Fruit fly (Drosophila melanogaster) whole organism, embryonic: ENCODE measurements around the gene Vps39.

Source experiments
- Awh ChIP-seq: fragments of 200-800 bp; sonication (Bioruptor generic); IDR thresholded peaks from 2 replicates; pipeline ENCODE4, ENCODE4 v1.3.6; 2022; ENCODE audit warnings: missing biosample characterization, missing genetic modification characterization
- B-H2 ChIP-seq: fragments of 200-800 bp; sonication (Bioruptor generic); optimal IDR thresholded peaks from 2 replicates; lab custom pipeline; 2018; ENCODE audit warnings: missing biosample characterization, mild to moderate bottlenecking, missing genetic modification characterization
- BtbVII ChIP-seq: fragments of 200-800 bp; sonication (Bioruptor generic); optimal IDR thresholded peaks from 3 replicates; lab custom pipeline; 2017; ENCODE audit warnings: missing biosample characterization, mild to moderate bottlenecking, missing genetic modification characterization
- CG11504 ChIP-seq: fragments of 200-800 bp; sonication (Bioruptor generic); optimal IDR thresholded peaks from 3 replicates; lab custom pipeline; 2019; ENCODE audit warnings: missing biosample characterization, mild to moderate bottlenecking, missing genetic modification characterization, moderate library complexity
- CG11723 ChIP-seq: fragments of 200-800 bp; sonication (Bioruptor generic); optimal IDR thresholded peaks from 2 replicates; lab custom pipeline; 2017; ENCODE audit warnings: missing biosample characterization, mild to moderate bottlenecking, missing genetic modification characterization
- CG12299 ChIP-seq: fragments of 200-800 bp; sonication (Bioruptor generic); optimal IDR thresholded peaks from 2 replicates; lab custom pipeline; 2018; ENCODE audit warnings: missing biosample characterization, mild to moderate bottlenecking, missing genetic modification characterization
- CG13624 ChIP-seq: fragments of 200-800 bp; sonication (Bioruptor generic); optimal IDR thresholded peaks from 2 replicates; lab custom pipeline; 2016; ENCODE audit warnings: missing biosample characterization, missing genetic modification characterization
- CG14667 ChIP-seq: fragments of 200-800 bp; sonication (Bioruptor generic); IDR thresholded peaks from 2 replicates; pipeline ENCODE4 v1.3.6; 2022; ENCODE audit warnings: missing biosample characterization, missing genetic modification characterization
- CG15011 ChIP-seq: fragments of 200-800 bp; sonication (Bioruptor generic); optimal IDR thresholded peaks from 3 replicates; lab custom pipeline; 2018; ENCODE audit warnings: missing biosample characterization, mild to moderate bottlenecking, missing genetic modification characterization
- CG1529 ChIP-seq: fragments of 200-800 bp; sonication (Bioruptor generic); optimal IDR thresholded peaks from 3 replicates; lab custom pipeline; 2018; ENCODE audit warnings: missing biosample characterization, missing genetic modification characterization
- CG15514 ChIP-seq: fragments of 200-800 bp; sonication (Bioruptor generic); optimal IDR thresholded peaks from 3 replicates; lab custom pipeline; 2017; ENCODE audit warnings: missing biosample characterization, missing genetic modification characterization, mild to moderate bottlenecking, moderate library complexity, missing genetic modification reagents
- CG1602 ChIP-seq: fragments of 200-800 bp; sonication (Bioruptor generic); optimal IDR thresholded peaks from 3 replicates; lab custom pipeline; 2016; ENCODE audit warnings: missing biosample characterization, missing genetic modification characterization
- CG16815 ChIP-seq: fragments of 200-800 bp; sonication (Bioruptor generic); optimal IDR thresholded peaks from 3 replicates; lab custom pipeline; 2017; ENCODE audit warnings: missing biosample characterization, mild to moderate bottlenecking, missing genetic modification characterization
- CG17568 ChIP-seq: fragments of 200-800 bp; sonication (Bioruptor generic); optimal IDR thresholded peaks from 2 replicates; lab custom pipeline; 2018; ENCODE audit warnings: missing biosample characterization, mild to moderate bottlenecking, missing genetic modification characterization, moderate library complexity
- CG18619 ChIP-seq: fragments of 200-800 bp; sonication (Bioruptor generic); optimal IDR thresholded peaks from 3 replicates; lab custom pipeline; 2017; ENCODE audit warnings: missing biosample characterization, mild to moderate bottlenecking, missing genetic modification characterization
- CG2712 ChIP-seq: fragments of 200-800 bp; optimal IDR thresholded peaks from 3 replicates; lab custom pipeline; 2019; ENCODE audit warnings: missing biosample characterization, mild to moderate bottlenecking, missing genetic modification characterization, moderate library complexity
- CG30403 ChIP-seq: fragments of 200-800 bp; sonication (Bioruptor generic); optimal IDR thresholded peaks from 3 replicates; lab custom pipeline; 2016; ENCODE audit warnings: missing biosample characterization, missing genetic modification characterization
- CG31388 ChIP-seq: fragments of 200-800 bp; sonication (Bioruptor generic); optimal IDR thresholded peaks from 2 replicates; lab custom pipeline; 2016; ENCODE audit warnings: missing biosample characterization, missing genetic modification characterization
- CG33213 ChIP-seq: fragments of 200-800 bp; sonication (Bioruptor generic); optimal IDR thresholded peaks from 3 replicates; lab custom pipeline; 2016; ENCODE audit warnings: missing biosample characterization, missing genetic modification characterization
- CG3407 ChIP-seq: fragments of 200-800 bp; sonication (Bioruptor generic); optimal IDR thresholded peaks from 2 replicates; lab custom pipeline; 2018; ENCODE audit warnings: missing biosample characterization, mild to moderate bottlenecking, missing genetic modification characterization
- CG6813 ChIP-seq: fragments of 200-800 bp; sonication (Bioruptor generic); optimal IDR thresholded peaks from 2 replicates; lab custom pipeline; 2017; ENCODE audit warnings: missing biosample characterization, missing genetic modification characterization, mild to moderate bottlenecking, moderate library complexity, missing genetic modification reagents
- CG7271 ChIP-seq: fragments of 200-800 bp; sonication (Bioruptor generic); optimal IDR thresholded peaks from 2 replicates; lab custom pipeline; 2018; ENCODE audit warnings: missing biosample characterization, mild to moderate bottlenecking, missing genetic modification characterization, moderate library complexity
- CG7928 ChIP-seq: fragments of 200-800 bp; sonication (Bioruptor generic); optimal IDR thresholded peaks from 2 replicates; lab custom pipeline; 2017; ENCODE audit warnings: missing biosample characterization, mild to moderate bottlenecking, missing genetic modification characterization
- CG9609 ChIP-seq: fragments of 200-800 bp; sonication (Bioruptor generic); optimal IDR thresholded peaks from 3 replicates; lab custom pipeline; 2016; ENCODE audit warnings: missing biosample characterization, missing genetic modification characterization
- Ets65A ChIP-seq: fragments of 200-800 bp; sonication (Bioruptor generic); peaks from one replicate; lab custom pipeline; 2016; ENCODE audit warnings: missing biosample characterization, missing genetic modification characterization
- Jarid2 ChIP-seq: fragments of 200-800 bp; sonication (Bioruptor generic); optimal IDR thresholded peaks from 3 replicates; lab custom pipeline; 2017; ENCODE audit warnings: mild to moderate bottlenecking, missing biosample characterization, missing genetic modification reagents, missing genetic modification characterization
- Kr ChIP-seq: fragments of 200-800 bp; sonication (Bioruptor generic); optimal IDR thresholded peaks from 2 replicates; lab custom pipeline; 2017; ENCODE audit warnings: missing biosample characterization, mild to moderate bottlenecking, missing genetic modification characterization
- Lhr ChIP-seq: fragments of 200-800 bp; sonication (Bioruptor generic); optimal IDR thresholded peaks from 3 replicates; lab custom pipeline; 2017; ENCODE audit warnings: mild to moderate bottlenecking, missing biosample characterization, missing genetic modification reagents, missing genetic modification characterization
- Lpt ChIP-seq: fragments of >200 bp; optimal IDR thresholded peaks from 2 replicates; lab custom pipeline; 2018; ENCODE audit warnings: missing biosample characterization, missing genetic modification characterization
- MBD-R2 ChIP-seq: fragments of 200-800 bp; sonication (Bioruptor generic); IDR thresholded peaks from 2 replicates; pipeline ENCODE4 v1.3.6; 2022; ENCODE audit warnings: missing biosample characterization, missing genetic modification characterization
- Poxn ChIP-seq: fragments of 200-800 bp; sonication (Bioruptor generic); IDR thresholded peaks from 2 replicates; pipeline ENCODE4 v1.3.6; 2022; ENCODE audit warnings: missing biosample characterization, missing genetic modification characterization
- Spps ChIP-seq: fragments of 200-800 bp; sonication (Bioruptor generic); optimal IDR thresholded peaks from 2 replicates; lab custom pipeline; 2018; ENCODE audit warnings: missing biosample characterization, mild to moderate bottlenecking, missing genetic modification characterization
- Ssrp ChIP-seq: fragments of 200-800 bp; sonication (Bioruptor generic); optimal IDR thresholded peaks from 2 replicates; lab custom pipeline; 2018; ENCODE audit warnings: missing biosample characterization, mild to moderate bottlenecking, missing genetic modification characterization, moderate library complexity
- Taf1 ChIP-seq: fragments of 200-800 bp; sonication (Bioruptor generic); IDR thresholded peaks from 2 replicates; pipeline ENCODE4 v1.3.6; 2022; ENCODE audit warnings: missing biosample characterization, missing genetic modification characterization
- Xrp1 ChIP-seq: fragments of 200-800 bp; sonication (Bioruptor generic); IDR thresholded peaks from 2 replicates; pipeline ENCODE4 v1.3.6; 2022; ENCODE audit warnings: missing biosample characterization, missing genetic modification characterization
- ac ChIP-seq: fragments of 200-800 bp; sonication (Bioruptor generic); optimal IDR thresholded peaks from 3 replicates; lab custom pipeline; 2017; ENCODE audit warnings: missing biosample characterization, mild to moderate bottlenecking, missing genetic modification characterization
- amos ChIP-seq: fragments of 200-800 bp; sonication (Bioruptor generic); IDR thresholded peaks from 2 replicates; pipeline ENCODE4 v1.3.6; 2022; ENCODE audit warnings: missing biosample characterization, missing genetic modification characterization; ENCODE audit not compliant: partially characterized antibody
- crp ChIP-seq, 2 experiments: fragments of 200-800 bp; sonication (Bioruptor generic); optimal IDR thresholded peaks; 2 replicates in 1 of 2; 3 replicates in 1 of 2; lab custom pipeline; 2017; ENCODE audit warnings: missing biosample characterization in 2 of 2, missing genetic modification characterization in 2 of 2, mild to moderate bottlenecking in 1 of 2, moderate library complexity in 1 of 2
- dati ChIP-seq: fragments of 200-800 bp; sonication (Bioruptor generic); IDR thresholded peaks from 2 replicates; pipeline ENCODE4 v1.3.6; 2022; ENCODE audit warnings: missing biosample characterization, missing genetic modification characterization
- eve ChIP-seq, 2 experiments: fragments of >200 bp; optimal IDR thresholded peaks; 2 replicates each; lab custom pipeline; 2017; ENCODE audit warnings: missing biosample characterization in 2 of 2, missing genetic modification characterization in 2 of 2
- fd96Cb ChIP-seq: fragments of 200-800 bp; sonication (Bioruptor generic); optimal IDR thresholded peaks from 2 replicates; lab custom pipeline; 2018; ENCODE audit warnings: missing biosample characterization, mild to moderate bottlenecking, missing genetic modification characterization, moderate library complexity
- grn ChIP-seq: fragments of 200-800 bp; sonication (Bioruptor generic); optimal IDR thresholded peaks from 3 replicates; lab custom pipeline; 2017; ENCODE audit warnings: missing biosample characterization, missing genetic modification characterization
- gro ChIP-seq: fragments of 200-800 bp; sonication (Bioruptor generic); optimal IDR thresholded peaks from 2 replicates; lab custom pipeline; 2016; ENCODE audit warnings: missing biosample characterization, missing genetic modification characterization
- gsb-n ChIP-seq: fragments of 200-800 bp; sonication (Bioruptor generic); optimal IDR thresholded peaks from 3 replicates; lab custom pipeline; 2018; ENCODE audit warnings: missing biosample characterization, mild to moderate bottlenecking, missing genetic modification characterization
- jigr1 ChIP-seq: fragments of 200-800 bp; sonication (Bioruptor generic); IDR thresholded peaks from 3 replicates; pipeline ENCODE4 v1.3.6; 2022; ENCODE audit warnings: missing biosample characterization, missing genetic modification characterization
- jumu ChIP-seq: fragments of 200-800 bp; sonication (Bioruptor generic); optimal IDR thresholded peaks from 3 replicates; lab custom pipeline; 2016; ENCODE audit warnings: missing biosample characterization, missing genetic modification characterization
- mam ChIP-seq: fragments of 200-800 bp; sonication (Bioruptor generic); optimal IDR thresholded peaks from 3 replicates; lab custom pipeline; 2016; ENCODE audit warnings: missing biosample characterization, missing genetic modification characterization
- mirr ChIP-seq: fragments of 200-800 bp; sonication (Bioruptor generic); optimal IDR thresholded peaks from 3 replicates; lab custom pipeline; 2018; ENCODE audit warnings: missing biosample characterization, mild to moderate bottlenecking, missing genetic modification characterization
- pho ChIP-seq: fragments of 200-800 bp; sonication (Bioruptor generic); optimal IDR thresholded peaks from 2 replicates; lab custom pipeline; 2016; ENCODE audit warnings: missing biosample characterization, missing genetic modification characterization
- row ChIP-seq: fragments of 200-800 bp; sonication (Bioruptor generic); IDR thresholded peaks from 3 replicates; pipeline ENCODE4 v1.3.6; 2022; ENCODE audit warnings: missing biosample characterization, missing genetic modification characterization
- sd ChIP-seq: fragments of 200-800 bp; sonication (Bioruptor generic); optimal IDR thresholded peaks from 3 replicates; lab custom pipeline; 2018; ENCODE audit warnings: missing biosample characterization, mild to moderate bottlenecking, missing genetic modification characterization, moderate library complexity
- sens-2 ChIP-seq: fragments of 200-800 bp; sonication (Bioruptor generic); IDR thresholded peaks from 2 replicates; pipeline ENCODE4 v1.3.6; 2022; ENCODE audit warnings: missing biosample characterization, missing genetic modification characterization

Gene Vps39

dm6 chr3R:18301569-18301968 is 27.3 kb upstream of the Vps39 start, which contains the start of gene Polr1E (continued):
- TF ChIP-seq CG9609 (no peak), CG31388 (no peak), CG15011 (no peak), amos (GFP tag; lab: Robert Waterston, UW) (peak; percentile 64), CG30403 (GFP tag; lab: Kevin White, UChicago) (no peak), CG12299 (tag; lab: Kevin White, UChicago) (no peak), CG16815 (GFP tag; lab: Kevin White, UChicago) (no peak), CG17568 (GFP tag; lab: Kevin White, UChicago) (no peak), CG2712 (tag; lab: Kevin White, UChicago) (peak; percentile 20), CG7928 (GFP tag; lab: Kevin White, UChicago) (no peak), CG18619 (GFP tag; lab: Kevin White, UChicago) (no peak), ac (GFP tag; lab: Kevin White, UChicago) (no peak), Awh (GFP tag; lab: Robert Waterston, UW) (no peak), CG7271 (no peak), mam (GFP tag; lab: Kevin White, UChicago) (no peak), Lhr (GFP tag; lab: Kevin White, UChicago) (no peak), sens-2 (GFP tag; lab: Robert Waterston, UW) (no peak), Ets65A (GFP tag; lab: Kevin White, UChicago) (no peak), CG15514 (GFP tag; lab: Kevin White, UChicago) (peak; percentile 43), eve (GFP tag; optimal IDR thresholded peaks at IDR 0.05; lab: Kevin White, UChicago) (no peak), grn (GFP tag; lab: Kevin White, UChicago) (no peak), jigr1 (GFP tag; lab: Robert Waterston, UW) (no peak), CG14667 (GFP tag; lab: Robert Waterston, UW) (no peak), Spps (no peak), Ssrp (tag; lab: Kevin White, UChicago) (no peak), CG6813 (GFP tag; lab: Kevin White, UChicago) (no peak), Taf1 (GFP tag; lab: Robert Waterston, UW) (no peak), crp (GFP tag; optimal IDR thresholded peaks at IDR 0.05; lab: Kevin White, UChicago) (peak; percentile 66 to 96), Poxn (GFP tag; lab: Robert Waterston, UW) (no peak), gro (peak; percentile 57), mirr (GFP tag; lab: Kevin White, UChicago) (no peak), CG3407 (GFP tag; lab: Kevin White, UChicago) (no peak), CG33213 (GFP tag; lab: Kevin White, UChicago) (peak; percentile 24), gsb-n (tag; lab: Kevin White, UChicago) (no peak), CG11723 (GFP tag; lab: Kevin White, UChicago) (no peak), CG11504 (tag; lab: Kevin White, UChicago) (peak; percentile 70), Kr (GFP tag; lab: Kevin White, UChicago) (no peak), CG13624 (peak; percentile 13), CG1529 (GFP tag; lab: Kevin White, UChicago) (no peak), BtbVII (GFP tag; lab: Kevin White, UChicago) (no peak), CG1602 (GFP tag; lab: Kevin White, UChicago) (no peak), Xrp1 (no peak), Lpt (GFP tag; lab: Kevin White, UChicago) (no peak), B-H2 (GFP tag; lab: Kevin White, UChicago) (peak; percentile 45), dati (GFP tag; lab: Robert Waterston, UW) (no peak), row (GFP tag; lab: Robert Waterston, UW) (peak; percentile 33; the same call in 1 of the 3 replicates), fd96Cb (no peak), jumu (GFP tag; lab: Kevin White, UChicago) (no peak), pho (GFP tag; lab: Kevin White, UChicago) (no peak), Jarid2 (GFP tag; lab: Kevin White, UChicago) (no peak), sd (tag; lab: Kevin White, UChicago) (no peak), MBD-R2 (GFP tag; lab: Robert Waterston, UW) (peak; percentile 97)
